Worm (Caenorhabditis elegans): ENCODE measurements around the gene sftb-1.

ce11 chrIII:4241181-4241580, 27.9 kb downstream of the sftb-1 start:
- TF ChIP-seq pha-4 (tag; optimal IDR thresholded peaks at IDR 0.05) (no peak), nhr-11 (tag; optimal IDR thresholded peaks at IDR 0.05) (no peak), hmg-11 (tag; optimal IDR thresholded peaks at IDR 0.05) (no peak), nhr-237 (tag; optimal IDR thresholded peaks at IDR 0.05) (no peak), zag-1 (tag; optimal IDR thresholded peaks at IDR 0.05) (no peak), nhr-77 (tag; optimal IDR thresholded peaks at IDR 0.05) (no peak), elt-2 (tag; optimal IDR thresholded peaks at IDR 0.05) (no peak), R02D3.7 (tag; optimal IDR thresholded peaks at IDR 0.05) (no peak), ceh-16 (tag; optimal IDR thresholded peaks at IDR 0.05) (no peak), daf-12 (tag; optimal IDR thresholded peaks at IDR 0.05) (no peak), nfya-1 (tag; optimal IDR thresholded peaks at IDR 0.05; ENCODE audit: insufficient read depth) (no peak)
